Worm (Caenorhabditis elegans): ENCODE data around the gene F10D7.11.

The F10D7.11 gene

DNA sequence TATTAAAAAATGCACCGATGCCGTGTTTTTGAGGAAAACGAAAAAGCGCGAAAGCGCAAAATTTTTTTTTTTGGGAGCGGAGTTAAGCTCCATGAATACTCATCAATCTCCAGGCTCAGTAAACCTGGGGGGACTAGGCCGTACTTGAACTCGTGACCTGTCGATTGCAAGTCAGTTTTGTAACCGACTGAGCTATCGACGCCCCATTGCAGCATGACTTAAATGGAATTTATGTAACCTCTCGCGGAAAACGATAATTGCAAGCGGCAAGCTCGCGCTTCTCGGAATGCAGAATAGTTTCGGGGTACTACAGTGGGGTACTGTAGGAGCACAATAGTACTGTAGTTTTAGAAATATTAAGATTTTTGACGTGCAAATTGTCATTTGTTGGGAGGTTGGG lies 37.8 kb downstream of the F10D7.11 start:
- TF ChIP-seq ceh-82 (tag; optimal IDR thresholded peaks at IDR 0.05) (no peak), fkh-2 (tag; optimal IDR thresholded peaks at IDR 0.05) (no peak), nhr-76 (tag; optimal IDR thresholded peaks at IDR 0.05) (no peak), daf-12 (tag; optimal IDR thresholded peaks at IDR 0.05) (no peak), nhr-43 (tag; optimal IDR thresholded peaks at IDR 0.05; ENCODE audit: poor library complexity, severe bottlenecking) (no peak), skn-1 (tag; optimal IDR thresholded peaks at IDR 0.05) (no peak), pqm-1 (tag; optimal IDR thresholded peaks at IDR 0.05) (no peak), mml-1 (tag; optimal IDR thresholded peaks at IDR 0.05) (no peak), egl-27 (tag; optimal IDR thresholded peaks at IDR 0.05) (no peak), sea-2 (GFP tag; optimal IDR thresholded peaks at IDR 0.05) (no peak), zag-1 (tag; optimal IDR thresholded peaks at IDR 0.05) (no peak)

DNA sequence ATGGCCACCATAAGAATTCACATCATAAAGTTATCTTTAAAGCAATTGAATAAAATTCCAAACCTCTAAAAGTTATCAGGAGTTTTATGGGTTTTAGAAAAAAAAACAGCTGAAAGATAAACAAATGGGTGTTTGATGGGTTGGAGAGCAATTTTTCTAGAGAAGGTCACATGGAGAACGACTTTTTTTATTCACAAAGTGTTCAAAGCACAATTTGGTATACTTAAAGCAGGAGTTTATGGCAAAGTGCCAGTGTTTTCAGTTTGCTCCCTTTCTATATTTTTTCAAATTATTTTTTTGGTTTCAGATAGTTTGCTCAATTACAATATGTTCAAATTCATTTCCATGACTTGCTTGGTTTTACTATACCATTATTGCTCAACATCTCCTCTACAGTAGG lies 38.6 kb downstream of the F10D7.11 start, which contains the start of gene F11C7.6:
Gene F11C7.6 (plus strand): TSS at position 301 of the 400 bp plus-strand sequence.
- no peak for TF ChIP-seq elt-1 (tag; optimal IDR thresholded peaks at IDR 0.05)
- TF ChIP-seq ceh-16 (tag; optimal IDR thresholded peaks at IDR 0.05): no peak
- TF ChIP-seq unc-39 (tag; optimal IDR thresholded peaks at IDR 0.05): no peak
- TF ChIP-seq ceh-82 (tag; optimal IDR thresholded peaks at IDR 0.05): no peak
- no peak for TF ChIP-seq ceh-9 (tag; optimal IDR thresholded peaks at IDR 0.05)

DNA sequence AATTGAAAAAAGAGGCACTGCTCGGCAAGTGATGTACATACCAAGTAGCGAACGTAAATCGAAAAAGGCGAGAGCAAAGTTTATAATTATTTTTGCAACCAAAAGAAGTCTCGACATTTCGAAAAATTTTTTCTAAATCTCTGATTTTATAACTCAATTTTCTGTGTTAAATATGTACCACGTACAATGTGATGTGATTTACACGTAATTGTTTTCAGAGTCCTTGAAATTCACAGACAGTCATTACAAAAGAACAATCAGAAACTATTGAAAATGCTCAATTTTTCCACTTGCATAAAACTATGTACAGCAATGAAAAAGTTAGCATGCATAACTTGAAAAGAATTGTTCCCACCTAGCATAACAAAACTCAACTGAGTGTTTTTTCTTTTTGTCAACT lies 40.4 kb downstream of the F10D7.11 start:
- no peak for TF ChIP-seq fkh-10 (GFP tag; optimal IDR thresholded peaks at IDR 0.05)
- no peak for TF ChIP-seq nhr-28 (tag; optimal IDR thresholded peaks at IDR 0.05)
- no peak for TF ChIP-seq ceh-82 (tag; optimal IDR thresholded peaks at IDR 0.05)

DNA sequence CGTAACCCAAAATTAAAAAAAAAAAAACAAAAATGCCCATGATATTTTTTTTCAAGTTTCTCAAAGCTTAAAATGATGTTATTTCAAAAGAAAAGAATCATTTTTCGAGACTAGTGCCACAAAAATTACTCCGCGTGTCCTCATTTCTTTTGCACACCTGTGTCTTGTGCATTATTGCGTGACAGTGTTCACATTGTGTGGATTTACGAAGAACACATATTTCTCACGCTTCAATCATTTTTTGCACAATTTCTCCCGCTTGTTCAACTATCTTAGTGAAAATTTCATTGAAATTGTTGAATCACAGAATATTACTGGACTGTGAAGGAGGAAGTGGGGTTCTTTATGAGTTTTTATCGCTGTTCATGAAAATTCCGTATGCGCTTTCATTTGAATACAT lies 46.2 kb downstream of the F10D7.11 start:
- TF ChIP-seq R02D3.7 (tag; optimal IDR thresholded peaks at IDR 0.05) (peak; percentile 83), ztf-11 (tag; optimal IDR thresholded peaks at IDR 0.05) (no peak), pha-4 (tag; optimal IDR thresholded peaks at IDR 0.05) (peak; percentile 57)

DNA sequence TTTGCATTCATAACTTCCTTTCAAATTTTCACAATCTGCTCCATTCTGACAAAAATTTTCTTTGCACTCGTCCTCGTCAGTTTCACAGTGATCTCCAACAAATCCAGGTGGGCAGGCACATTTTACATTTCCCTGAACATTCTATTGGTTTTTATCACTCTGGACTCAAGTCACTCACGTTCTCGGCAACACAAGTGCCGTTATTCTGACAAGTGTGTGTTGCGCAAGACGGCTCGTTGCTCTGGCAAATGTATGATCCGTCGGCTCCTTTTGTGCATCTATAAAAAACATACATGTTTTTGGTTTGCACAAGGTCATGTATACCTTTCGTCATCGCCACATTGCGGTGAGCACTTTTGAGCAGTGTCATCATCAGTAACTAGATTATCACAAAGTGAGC lies 50.0 kb downstream of the F10D7.11 start:
- TF ChIP-seq lsy-12 (tag; optimal IDR thresholded peaks at IDR 0.05) (no peak), ztf-11 (tag; optimal IDR thresholded peaks at IDR 0.05) (no peak)

DNA sequence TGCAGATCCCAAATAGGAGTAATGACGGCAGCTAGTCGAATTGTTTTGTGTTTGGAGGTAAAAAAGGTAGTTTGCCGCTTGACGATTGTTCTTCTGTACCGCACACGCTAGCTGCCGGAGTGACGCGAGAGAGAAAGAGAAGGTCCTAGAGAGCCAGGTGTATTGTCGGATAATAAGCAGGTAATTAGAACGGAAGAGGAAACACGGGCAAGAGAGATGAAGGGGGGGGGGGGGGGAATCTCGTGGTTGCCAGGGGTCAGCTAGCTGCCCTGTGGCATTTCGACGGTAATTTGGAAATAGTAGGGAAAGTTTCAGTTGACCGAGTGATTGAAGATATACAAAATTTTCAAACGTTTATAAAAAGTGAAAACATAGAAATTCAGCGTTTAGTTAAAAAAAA lies 51.2 kb downstream of the F10D7.11 start, which contains the start of gene crb-1:
Gene crb-1 (minus strand): TSS at position 147 of the 400 bp plus-strand sequence.
- TF ChIP-seq tbx-2 (tag; optimal IDR thresholded peaks at IDR 0.05) (no peak), elt-3 (tag; optimal IDR thresholded peaks at IDR 0.05) (no peak), nhr-67 (tag; optimal IDR thresholded peaks at IDR 0.05) (no peak), jun-1 (tag; optimal IDR thresholded peaks at IDR 0.05) (no peak), elt-1 (tag; optimal IDR thresholded peaks at IDR 0.05) (no peak), sea-2 (GFP tag; optimal IDR thresholded peaks at IDR 0.05) (no peak), nhr-28 (tag; optimal IDR thresholded peaks at IDR 0.05) (no peak), aly-2 (tag; optimal IDR thresholded peaks at IDR 0.05) (no peak), zag-1 (tag; optimal IDR thresholded peaks at IDR 0.05) (no peak), nhr-76 (tag; optimal IDR thresholded peaks at IDR 0.05) (no peak), unc-39 (tag; optimal IDR thresholded peaks at IDR 0.05) (no peak), ztf-4 (tag; optimal IDR thresholded peaks at IDR 0.05) (no peak), pha-4 (tag; optimal IDR thresholded peaks at IDR 0.05) (no peak), ceh-9 (tag; optimal IDR thresholded peaks at IDR 0.05) (no peak), ztf-11 (tag; optimal IDR thresholded peaks at IDR 0.05) (no peak), nhr-12 (tag; optimal IDR thresholded peaks at IDR 0.05) (no peak), fos-1 (tag; optimal IDR thresholded peaks at IDR 0.05) (no peak), nhr-11 (tag; optimal IDR thresholded peaks at IDR 0.05) (no peak), eor-1 (tag; optimal IDR thresholded peaks at IDR 0.05) (no peak)
